Worm (Caenorhabditis elegans): Measurements from ENCODE around the gene flp-14.

DNA sequence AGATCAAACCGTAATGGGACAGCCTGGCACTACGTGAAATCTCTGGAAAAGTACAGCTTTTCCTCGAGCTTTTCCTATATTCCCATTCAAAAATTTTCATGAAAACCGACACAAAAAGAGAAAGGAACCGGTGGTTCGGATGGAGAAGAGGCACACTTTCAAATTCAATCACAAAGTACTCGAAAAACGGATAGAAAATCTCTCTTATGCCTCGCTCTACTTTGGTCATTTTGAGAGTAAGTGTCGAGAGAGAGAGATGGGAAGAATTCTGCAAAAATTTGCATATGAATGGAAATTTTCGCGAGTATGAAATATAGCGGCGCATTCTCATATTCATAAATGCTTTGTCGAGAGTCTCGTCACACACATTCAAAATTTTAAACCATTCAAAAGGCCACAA, 17.5 kb upstream of the flp-14 start:
- no peak for TF ChIP-seq nhr-11 (tag; optimal IDR thresholded peaks at IDR 0.05)
- TF ChIP-seq unc-98 (GFP tag; IDR thresholded peaks at IDR 0.05), result no peak
- TF ChIP-seq mdl-1 (tag; optimal IDR thresholded peaks at IDR 0.05), result no peak
- no peak for TF ChIP-seq aha-1 (tag; optimal IDR thresholded peaks at IDR 0.05)
- no peak for TF ChIP-seq jun-1 (tag; optimal IDR thresholded peaks at IDR 0.05)
- no peak for TF ChIP-seq nhr-47 (tag; optimal IDR thresholded peaks at IDR 0.05)
- no peak for TF ChIP-seq lsy-2 (tag; optimal IDR thresholded peaks at IDR 0.05)
- TF ChIP-seq fos-1 (tag; optimal IDR thresholded peaks at IDR 0.05), result no peak
- no peak for TF ChIP-seq nhr-12 (tag; optimal IDR thresholded peaks at IDR 0.05)

All from whole organism, L1 larva.